Worm (Caenorhabditis elegans) whole organism, midembryonic: ENCODE data around the gene M7.12.

Experiments
- T22C8.4 ChIP-seq: fragments of 200-800 bp; sonication (Bioruptor generic); IDR thresholded peaks from 2 replicates; pipeline ENCODE4 v1.3.6; 2022; ENCODE audit warnings: missing genetic modification characterization, missing compliant biosample characterization
- cog-1 ChIP-seq: sonication (generic microtip); optimal IDR thresholded peaks from 2 replicates; lab custom pipeline; 2016; ENCODE audit warnings: missing genetic modification characterization, missing compliant biosample characterization
- flt-1 ChIP-seq: fragments of 200-800 bp; sonication (Bioruptor generic); IDR thresholded peaks from 2 replicates; pipeline ENCODE4 v1.3.6; 2022; ENCODE audit warnings: missing genetic modification characterization, missing compliant biosample characterization
- klf-2 ChIP-seq: fragments of 200-800 bp; sonication (Bioruptor generic); conservative IDR thresholded peaks from 2 replicates; pipeline ENCODE4 v1.3.6; 2022; ENCODE audit warnings: missing genetic modification reagents, missing genetic modification characterization, missing compliant biosample characterization
- med-1 ChIP-seq: sonication (generic microtip); optimal IDR thresholded peaks from 2 replicates; lab custom pipeline; 2017; ENCODE audit warnings: missing genetic modification characterization, mild to moderate bottlenecking, missing compliant biosample characterization, antibody characterized with exemption, missing genetic modification reagents; ENCODE audit not compliant: insufficient read depth
- ref-1 ChIP-seq: fragments of 200-800 bp; sonication (Bioruptor generic); conservative IDR thresholded peaks from 2 replicates; pipeline ENCODE4 v1.3.6; 2022; ENCODE audit warnings: missing genetic modification reagents, missing genetic modification characterization, missing compliant biosample characterization
- tab-1 ChIP-seq: fragments of 200-800 bp; sonication (Bioruptor generic); IDR thresholded peaks from 2 replicates; pipeline ENCODE4 v1.3.6; 2022; ENCODE audit warnings: missing genetic modification characterization, missing compliant biosample characterization
- ztf-23 ChIP-seq: fragments of 200-800 bp; sonication (Bioruptor generic); IDR thresholded peaks from 2 replicates; pipeline ENCODE4 v1.3.6; 2022; ENCODE audit warnings: missing genetic modification reagents, missing genetic modification characterization, missing compliant biosample characterization

ce11 chrIV:11083609-11084008, 14.2 kb downstream of the M7.12 start, which contains the start of gene klc-1:
- TF ChIP-seq T22C8.4 (no peak), ref-1 (GFP tag; lab: Robert Waterston, UW) (no peak), med-1 (GFP tag; lab: Kevin White, UChicago) (no peak), flt-1 (GFP tag; lab: Robert Waterston, UW) (no peak), cog-1 (tag; lab: Kevin White, UChicago) (no peak), ztf-23 (GFP tag; lab: Robert Waterston, UW) (no peak), tab-1 (GFP tag; lab: Robert Waterston, UW) (no peak), klf-2 (no peak)
